Fruit fly (Drosophila melanogaster): Measurements from ENCODE around the gene CG1677.

DNA sequence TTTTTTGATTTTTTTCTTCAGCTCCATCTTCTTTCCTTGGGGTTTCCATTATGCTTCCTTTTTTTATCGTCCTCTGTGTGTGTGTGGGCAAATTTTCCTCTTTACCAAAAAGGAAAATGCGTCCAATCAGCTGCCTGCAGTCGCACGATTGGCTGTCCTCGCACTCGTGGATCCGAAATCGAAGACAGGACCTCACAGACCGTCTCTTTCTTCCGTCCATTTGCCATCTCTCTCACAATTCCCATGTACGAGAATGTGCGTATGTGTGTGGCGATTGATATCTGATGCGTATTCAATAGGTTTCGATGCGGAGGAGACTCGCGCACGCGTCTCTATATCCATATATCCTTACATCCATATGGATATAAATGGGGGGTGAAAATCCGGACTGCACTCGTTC lies 37.2 kb downstream of the CG1677 start:
- TF ChIP-seq CrebA (GFP tag; optimal IDR thresholded peaks at IDR 0.05; ENCODE audit: borderline replicate concordance) = no peak
- no peak for TF ChIP-seq OdsH (GFP tag; optimal IDR thresholded peaks at IDR 0.05)

All from whole organism, wandering third instar larva.